Fruit fly (Drosophila melanogaster) whole organism, prepupa: ENCODE measurements around the gene Axud1.

Experiments
- CG10631 ChIP-seq: fragments of 200-800 bp; sonication (Bioruptor generic); optimal IDR thresholded peaks from 2 replicates; lab custom pipeline; 2016; ENCODE audit warnings: missing biosample characterization, missing genetic modification characterization
- CG11902 ChIP-seq: fragments of 200-800 bp; sonication (Bioruptor generic); optimal IDR thresholded peaks from 3 replicates; lab custom pipeline; 2016; ENCODE audit warnings: missing biosample characterization, missing genetic modification characterization
- CG15336 ChIP-seq: fragments of 200-800 bp; sonication (Bioruptor generic); IDR thresholded peaks from 2 replicates; pipeline ENCODE4 v1.3.6; 2022; ENCODE audit warnings: missing biosample characterization, missing genetic modification characterization
- CG8319 ChIP-seq: fragments of 200-800 bp; sonication (Bioruptor generic); optimal IDR thresholded peaks from 3 replicates; lab custom pipeline; 2016; ENCODE audit warnings: missing biosample characterization, missing genetic modification characterization
- CG8632 ChIP-seq: fragments of 200-800 bp; sonication (Bioruptor generic); optimal IDR thresholded peaks from 3 replicates; lab custom pipeline; 2016; ENCODE audit warnings: missing biosample characterization, missing genetic modification characterization
- Eip78C ChIP-seq: fragments of 200-800 bp; sonication (Bioruptor generic); peaks from one replicate; lab custom pipeline; 2016; ENCODE audit warnings: missing biosample characterization, missing genetic modification characterization
- Eip93F ChIP-seq: fragments of 200-800 bp; sonication (Bioruptor generic); optimal IDR thresholded peaks from 2 replicates; lab custom pipeline; 2016; ENCODE audit warnings: missing biosample characterization, mild to moderate bottlenecking, missing genetic modification characterization
- Ets21C ChIP-seq: fragments of 200-800 bp; sonication (Bioruptor generic); optimal IDR thresholded peaks from 3 replicates; lab custom pipeline; 2016; ENCODE audit warnings: missing biosample characterization, missing genetic modification characterization
- Hr39 ChIP-seq: fragments of 200-800 bp; sonication (Bioruptor generic); optimal IDR thresholded peaks from 2 replicates; lab custom pipeline; 2016; ENCODE audit warnings: missing biosample characterization, missing genetic modification characterization
- Met ChIP-seq: fragments of 200-800 bp; sonication (Bioruptor generic); optimal IDR thresholded peaks from 3 replicates; lab custom pipeline; 2016; ENCODE audit warnings: missing biosample characterization, missing genetic modification characterization
- OdsH ChIP-seq: fragments of 200-800 bp; sonication (Bioruptor generic); optimal IDR thresholded peaks from 3 replicates; lab custom pipeline; 2016; ENCODE audit warnings: missing biosample characterization, missing genetic modification characterization
- achi ChIP-seq: fragments of 200-800 bp; sonication (Bioruptor generic); optimal IDR thresholded peaks from 3 replicates; lab custom pipeline; 2016; ENCODE audit warnings: missing biosample characterization, missing genetic modification characterization
- dac ChIP-seq: fragments of 200-800 bp; sonication (Bioruptor generic); optimal IDR thresholded peaks from 2 replicates; lab custom pipeline; 2017; ENCODE audit warnings: missing biosample characterization, mild to moderate bottlenecking, missing genetic modification characterization
- svp ChIP-seq: fragments of 200-800 bp; sonication (Bioruptor generic); peaks from one replicate; lab custom pipeline; 2016; ENCODE audit warnings: missing biosample characterization, missing genetic modification characterization

DNA sequence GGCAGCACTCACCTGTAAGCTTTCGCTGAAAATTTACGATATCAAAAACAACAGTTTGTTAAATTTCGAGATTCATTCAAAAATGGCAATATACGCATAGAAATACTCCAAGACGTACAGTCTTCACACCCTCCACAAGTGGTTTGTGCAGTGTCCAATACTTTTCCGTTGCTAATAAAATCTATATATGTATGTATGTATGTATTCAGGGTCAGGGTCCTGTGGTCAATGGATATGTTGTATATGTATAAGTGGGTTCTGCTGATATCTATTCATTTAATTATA is 11.2 kb downstream of the Axud1 start:
- TF ChIP-seq CG8632 (GFP tag; lab: Kevin White, UChicago): no peak
- TF ChIP-seq CG10631 (GFP tag; lab: Kevin White, UChicago): no peak
- no peak for TF ChIP-seq Eip78C
- TF ChIP-seq Eip93F (GFP tag; lab: Kevin White, UChicago): no peak
- no peak for TF ChIP-seq Ets21C (GFP tag; lab: Kevin White, UChicago)
- TF ChIP-seq CG8319 (GFP tag; lab: Kevin White, UChicago): no peak
- TF ChIP-seq svp: no peak
- no peak for TF ChIP-seq Met
- no peak for TF ChIP-seq achi
- no peak for TF ChIP-seq CG11902 (GFP tag; lab: Kevin White, UChicago)
- no peak for TF ChIP-seq OdsH (GFP tag; lab: Kevin White, UChicago)
- no peak for TF ChIP-seq CG15336 (GFP tag; lab: Robert Waterston, UW)
- TF ChIP-seq dac (GFP tag; lab: Kevin White, UChicago): no peak
- no peak for TF ChIP-seq Hr39
